Worm (Caenorhabditis elegans) whole organism, L1 larva: ENCODE data around the gene bus-2.

Experiments
- dpl-1 ChIP-seq, 3 experiments: fragments of 150-350 bp in 2 of 3; sonication (generic microtip) in 1 of 3; optimal IDR thresholded peaks; 2 replicates each; lab custom pipeline; 2014 to 2017; ENCODE audit warnings: missing biosample characterization in 3 of 3, missing genetic modification characterization in 3 of 3, missing genetic modification reagents in 3 of 3
- fos-1 ChIP-seq: fragments of 150-350 bp; optimal IDR thresholded peaks from 2 replicates; lab custom pipeline; 2014; ENCODE audit warnings: missing biosample characterization, missing genetic modification characterization
- lin-13 ChIP-seq: fragments of 150-350 bp; optimal IDR thresholded peaks from 2 replicates; lab custom pipeline; 2014; ENCODE audit warnings: missing biosample characterization, missing genetic modification reagents, missing genetic modification characterization
- lin-15B ChIP-seq: fragments of 150-350 bp; sonication (generic microtip); optimal IDR thresholded peaks from 3 replicates; lab custom pipeline; 2014; ENCODE audit warnings: missing biosample characterization, missing genetic modification characterization
- lsy-2 ChIP-seq, 2 experiments: fragments of 150-350 bp; optimal IDR thresholded peaks; 2 replicates each; lab custom pipeline; 2014; ENCODE audit warnings: missing biosample characterization in 2 of 2, missing genetic modification characterization in 2 of 2
- nhr-12 ChIP-seq: sonication (generic microtip); optimal IDR thresholded peaks from 2 replicates; lab custom pipeline; 2017; ENCODE audit warnings: missing biosample characterization, missing genetic modification characterization
- zip-4 ChIP-seq: fragments of 200-800 bp; sonication (Bioruptor generic); optimal IDR thresholded peaks from 2 replicates; lab custom pipeline; 2018; ENCODE audit warnings: mild to moderate bottlenecking, missing genetic modification characterization, moderate library complexity, missing compliant biosample characterization

DNA sequence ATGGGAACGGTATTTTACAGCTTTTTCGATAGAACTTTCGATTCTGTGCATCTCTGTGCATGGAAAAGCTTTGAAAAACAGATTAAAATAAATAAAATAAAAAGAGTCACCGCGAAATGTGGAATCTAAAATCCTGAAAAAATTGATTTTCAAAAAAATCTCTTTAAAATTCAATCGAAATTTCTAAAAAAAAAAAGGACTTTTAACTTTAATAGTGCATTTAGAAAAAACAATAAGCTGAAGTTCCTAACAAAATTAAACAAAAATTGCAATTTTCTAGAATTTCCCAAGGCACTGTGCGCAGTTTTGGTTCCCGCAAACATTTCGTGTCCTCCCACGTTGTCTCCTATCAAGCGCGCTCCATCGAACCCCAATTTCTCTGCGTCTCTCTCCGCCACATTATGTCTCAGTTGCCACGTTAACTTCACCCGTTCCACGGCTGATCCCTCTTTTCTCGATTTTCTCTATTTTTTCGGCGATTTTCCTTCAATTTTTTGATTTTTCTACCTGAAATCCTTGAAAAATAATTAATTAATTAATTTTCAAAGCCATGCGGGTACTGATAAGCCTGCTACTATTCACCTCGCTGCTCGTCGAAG is 45.9 kb downstream of the bus-2 start, which contains the start of the genes Y41D4A.6 and Y41D4A.4:
- TF ChIP-seq lin-13 (peak; percentile 85), lsy-2 (tag; optimal IDR thresholded peaks at IDR 0.05; lab: Kevin White, UChicago) (peak; percentile 71 to 86), dpl-1 (GFP tag; optimal IDR thresholded peaks at IDR 0.05; lab: Kevin White, UChicago) (peak; percentile 71 to 78 (median 75)), fos-1 (peak; percentile 78), nhr-12 (tag; lab: Kevin White, UChicago) (no peak), lin-15B (tag; lab: Kevin White, UChicago) (peak; percentile 71), zip-4 (GFP tag; lab: Kevin White, UChicago) (no peak)
